ENCODE assay signal across 5 fruit fly cellular contexts in genomic region chrX:3381667-3382066, dm6.
TF ChIP-seq lines count a peak whose summit lies in the region.

No protein-coding gene starts in this region.

TF ChIP-seq in whole organism, adult, 20 proteins besides CTCF, POLR2A, EP300 and RAD21 (continued from another document):
- peak; percentile 62 for TF ChIP-seq bab1 (GFP tag; optimal IDR thresholded peaks at IDR 0.05; lab: Kevin White, UChicago)
- peak; percentile 72 for TF ChIP-seq kay (GFP tag; lab: Kevin White, UChicago; ENCODE audit: borderline replicate concordance)

TF ChIP-seq in whole organism, embryonic, 481 proteins besides CTCF, POLR2A, EP300 and RAD21 (continued from another document and continues in another):
- peak; percentile 26 for TF ChIP-seq kay (GFP tag; optimal IDR thresholded peaks at IDR 0.05; lab: Kevin White, UChicago)
- no peak for TF ChIP-seq rib (GFP tag; IDR thresholded peaks at IDR 0.05; lab: Robert Waterston, UW)
- TF ChIP-seq CG11247 (GFP tag; IDR thresholded peaks at IDR 0.05; lab: Robert Waterston, UW): no peak
- peak; percentile 46 for TF ChIP-seq gro (GFP tag; optimal IDR thresholded peaks at IDR 0.05; lab: Kevin White, UChicago)
- TF ChIP-seq Asciz (GFP tag; optimal IDR thresholded peaks at IDR 0.05; lab: Kevin White, UChicago): peak; percentile 59
- TF ChIP-seq ato (GFP tag; IDR thresholded peaks at IDR 0.05; lab: Robert Waterston, UW; ENCODE audit: partially characterized antibody): no peak
- TF ChIP-seq gfzf (GFP tag; optimal IDR thresholded peaks at IDR 0.05; lab: Kevin White, UChicago): no peak
- TF ChIP-seq pita (GFP tag; optimal IDR thresholded peaks at IDR 0.05; lab: Kevin White, UChicago): no peak
- TF ChIP-seq ems (GFP tag; optimal IDR thresholded peaks at IDR 0.05; lab: Kevin White, UChicago): peak; percentile 44
- no peak for TF ChIP-seq Dref (GFP tag; IDR thresholded peaks at IDR 0.05; lab: Robert Waterston, UW)
- 0 out of 2 replicates have a peak, but pooled peaks have one; percentile 48 for TF ChIP-seq CG11696 (GFP tag; IDR thresholded peaks at IDR 0.05; lab: Robert Waterston, UW)
- TF ChIP-seq CG15479 (GFP tag; optimal IDR thresholded peaks at IDR 0.05; lab: Kevin White, UChicago): no peak
- no peak for TF ChIP-seq fd102C (GFP tag; optimal IDR thresholded peaks at IDR 0.05; lab: Kevin White, UChicago)
- no peak for TF ChIP-seq CG4404 (GFP tag; IDR thresholded peaks at IDR 0.05; lab: Robert Waterston, UW)
- peak; percentile 85 for TF ChIP-seq dmrt99B (tag; optimal IDR thresholded peaks at IDR 0.05; lab: Kevin White, UChicago)
- TF ChIP-seq Dll (GFP tag; IDR thresholded peaks at IDR 0.05; lab: Robert Waterston, UW; ENCODE audit: partially characterized antibody): no peak
- peak; percentile 57 for TF ChIP-seq CG9817 (tag; optimal IDR thresholded peaks at IDR 0.05; lab: Kevin White, UChicago)
- TF ChIP-seq Mrtf (GFP tag; IDR thresholded peaks at IDR 0.05; lab: Robert Waterston, UW): no peak; the same call in 2 of the 3 replicates
- peak; percentile 68; the same call in 1 of the 3 replicates for TF ChIP-seq ase (GFP tag; IDR thresholded peaks at IDR 0.05; lab: Robert Waterston, UW)
- TF ChIP-seq sqz (GFP tag; optimal IDR thresholded peaks at IDR 0.05; lab: Kevin White, UChicago): no peak
- TF ChIP-seq dimm (GFP tag; IDR thresholded peaks at IDR 0.05; lab: Robert Waterston, UW): no peak; the same call in 1 of the 2 replicates
- peak; percentile 75 for TF ChIP-seq CG32532 (GFP tag; IDR thresholded peaks at IDR 0.05; lab: Robert Waterston, UW)
- TF ChIP-seq Aef1 (GFP tag; IDR thresholded peaks at IDR 0.05; lab: Robert Waterston, UW): peak; percentile 76
- peak; percentile 97 for TF ChIP-seq Med (GFP tag; lab: Kevin White, UChicago)
- no peak for TF ChIP-seq CG11560 (tag; IDR thresholded peaks at IDR 0.05; lab: Robert Waterston, UW)
- peak; percentile 89 for TF ChIP-seq Sox102F (GFP tag; optimal IDR thresholded peaks at IDR 0.05; lab: Kevin White, UChicago)
- TF ChIP-seq mirr (GFP tag; optimal IDR thresholded peaks at IDR 0.05; lab: Kevin White, UChicago): no peak
- peak; percentile 77 for TF ChIP-seq az2 (GFP tag; optimal IDR thresholded peaks at IDR 0.05; lab: Kevin White, UChicago)
- TF ChIP-seq Bgb (GFP tag; IDR thresholded peaks at IDR 0.05; lab: Robert Waterston, UW; ENCODE audit: partially characterized antibody): 0 out of 2 replicates have a peak, but pooled peaks have one; percentile 18
- TF ChIP-seq ERR (GFP tag; optimal IDR thresholded peaks at IDR 0.05; lab: Kevin White, UChicago): peak; percentile 29
- peak; percentile 1 for TF ChIP-seq CG6813 (GFP tag; optimal IDR thresholded peaks at IDR 0.05; lab: Kevin White, UChicago)
- peak; percentile 41 for TF ChIP-seq CG30431 (GFP tag; optimal IDR thresholded peaks at IDR 0.05; lab: Kevin White, UChicago)

TF ChIP-seq in whole organism, prepupa, 60 proteins besides CTCF, POLR2A, EP300 and RAD21 (continued from another document and continues in another):
- TF ChIP-seq CG8319 (GFP tag; optimal IDR thresholded peaks at IDR 0.05; lab: Kevin White, UChicago) (peak; percentile 92), Sox15 (GFP tag; optimal IDR thresholded peaks at IDR 0.05; lab: Kevin White, UChicago) (peak; percentile 97), cyc (GFP tag; optimal IDR thresholded peaks at IDR 0.05; lab: Kevin White, UChicago) (peak; percentile 94), Hr4 (GFP tag; optimal IDR thresholded peaks at IDR 0.05; lab: Kevin White, UChicago) (peak; percentile 97), achi (GFP tag; optimal IDR thresholded peaks at IDR 0.05; lab: Kevin White, UChicago) (peak; percentile 96), CG1621 (tag; optimal IDR thresholded peaks at IDR 0.05; lab: Kevin White, UChicago) (peak; percentile 98), CG6792 (GFP tag; optimal IDR thresholded peaks at IDR 0.05; lab: Kevin White, UChicago) (peak; percentile 98), CG6808 (GFP tag; optimal IDR thresholded peaks at IDR 0.05; lab: Kevin White, UChicago) (peak; percentile 92), CG31627 (GFP tag; optimal IDR thresholded peaks at IDR 0.05; lab: Kevin White, UChicago) (peak; percentile 96), CG11902 (GFP tag; optimal IDR thresholded peaks at IDR 0.05; lab: Kevin White, UChicago) (peak; percentile 93), svp (GFP tag; lab: Kevin White, UChicago) (peak; percentile 96), Hr39 (GFP tag; optimal IDR thresholded peaks at IDR 0.05; lab: Kevin White, UChicago) (peak; percentile 97), topi (GFP tag; optimal IDR thresholded peaks at IDR 0.05; lab: Kevin White, UChicago) (peak; percentile 94), CG32006 (GFP tag; optimal IDR thresholded peaks at IDR 0.05; lab: Kevin White, UChicago) (peak; percentile 98), Ets96B (tag; optimal IDR thresholded peaks at IDR 0.05; lab: Kevin White, UChicago) (peak; percentile 97), Eip75B (GFP tag; optimal IDR thresholded peaks at IDR 0.05; lab: Kevin White, UChicago) (peak; percentile 98), acj6 (GFP tag; optimal IDR thresholded peaks at IDR 0.05; lab: Kevin White, UChicago) (peak; percentile 98), Eip93F (GFP tag; optimal IDR thresholded peaks at IDR 0.05; lab: Kevin White, UChicago) (peak; percentile 90), salr (GFP tag; optimal IDR thresholded peaks at IDR 0.05; lab: Kevin White, UChicago) (peak; percentile 96 to 98), esn (GFP tag; optimal IDR thresholded peaks at IDR 0.05; lab: Kevin White, UChicago) (peak; percentile 95), CG34406 (GFP tag; optimal IDR thresholded peaks at IDR 0.05; lab: Kevin White, UChicago) (peak; percentile 96), CG11294 (GFP tag; IDR thresholded peaks at IDR 0.05; lab: Robert Waterston, UW) (peak; percentile 97), CG8632 (GFP tag; optimal IDR thresholded peaks at IDR 0.05; lab: Kevin White, UChicago) (peak; percentile 96), CG6854 (GFP tag; optimal IDR thresholded peaks at IDR 0.05; lab: Kevin White, UChicago) (peak; percentile 80), Sox102F (GFP tag; optimal IDR thresholded peaks at IDR 0.05; lab: Kevin White, UChicago) (peak; percentile 96), CG10669 (GFP tag; optimal IDR thresholded peaks at IDR 0.05; lab: Kevin White, UChicago) (peak; percentile 97), CG6276 (GFP tag; optimal IDR thresholded peaks at IDR 0.05; lab: Kevin White, UChicago) (peak; percentile 92), Eip78C (GFP tag; lab: Kevin White, UChicago) (peak; percentile 99), Blimp-1 (GFP tag; optimal IDR thresholded peaks at IDR 0.05; lab: Kevin White, UChicago) (peak; percentile 57), vri (GFP tag; optimal IDR thresholded peaks at IDR 0.05; lab: Kevin White, UChicago) (peak; percentile 89), CG3032 (tag; optimal IDR thresholded peaks at IDR 0.05; lab: Kevin White, UChicago) (peak; percentile 98), Sox14 (GFP tag; optimal IDR thresholded peaks at IDR 0.05; lab: Kevin White, UChicago) (peak; percentile 98), eg (GFP tag; IDR thresholded peaks at IDR 0.05; lab: Robert Waterston, UW) (peak; percentile 98), CG7368 (GFP tag; optimal IDR thresholded peaks at IDR 0.05; lab: Kevin White, UChicago) (peak; percentile 97)

TF ChIP-seq in whole organism, pupa, 21 proteins besides CTCF, POLR2A, EP300 and RAD21 (continued from another document):
- TF ChIP-seq fd96Ca (GFP tag; IDR thresholded peaks at IDR 0.05; lab: Robert Waterston, UW): peak; percentile 99

TF ChIP-seq in whole organism, wandering third instar larva, 38 proteins besides CTCF, POLR2A, EP300 and RAD21 (continued from another document):
- TF ChIP-seq Sp1 (GFP tag; optimal IDR thresholded peaks at IDR 0.05; lab: Kevin White, UChicago) (peak; percentile 84), brk (GFP tag; optimal IDR thresholded peaks at IDR 0.05; lab: Kevin White, UChicago) (peak; percentile 65), tai (GFP tag; optimal IDR thresholded peaks at IDR 0.05; lab: Kevin White, UChicago) (peak; percentile 68), CG32264 (GFP tag; optimal IDR thresholded peaks at IDR 0.05; lab: Kevin White, UChicago) (peak; percentile 83), woc (GFP tag; optimal IDR thresholded peaks at IDR 0.05; lab: Kevin White, UChicago) (peak; percentile 92), sv (GFP tag; optimal IDR thresholded peaks at IDR 0.05; lab: Kevin White, UChicago) (peak; percentile 55), foxo (GFP tag; optimal IDR thresholded peaks at IDR 0.05; lab: Kevin White, UChicago) (peak; percentile 45 to 93), pan (optimal IDR thresholded peaks at IDR 0.05; lab: Kevin White, UChicago) (peak; percentile 49), br (GFP tag; optimal IDR thresholded peaks at IDR 0.05; lab: Kevin White, UChicago) (peak; percentile 93), Hr83 (GFP tag; optimal IDR thresholded peaks at IDR 0.05; lab: Kevin White, UChicago; ENCODE audit: poor library complexity, severe bottlenecking) (no peak), dmrt93B (GFP tag; optimal IDR thresholded peaks at IDR 0.05; lab: Kevin White, UChicago) (peak; percentile 79), Hr78 (GFP tag; optimal IDR thresholded peaks at IDR 0.05; lab: Kevin White, UChicago) (no peak)
